Worm (Caenorhabditis elegans) whole organism, young adult: Measurements from ENCODE around the gene C41A3.2.
A peak's percentile ranks its signal among the peaks of the same experiment; 100 is the strongest.

Source experiments
- B0019.2 ChIP-seq: fragments of 200-800 bp; sonication (Bioruptor generic); conservative IDR thresholded peaks from 2 replicates; pipeline ENCODE4 v1.3.6; 2022; ENCODE audit warnings: missing genetic modification reagents, missing genetic modification characterization, missing compliant biosample characterization
- C06A6.2 ChIP-seq: fragments of 200-800 bp; sonication (Bioruptor generic); conservative IDR thresholded peaks from 2 replicates; pipeline ENCODE4 v1.3.6; 2022; ENCODE audit warnings: missing genetic modification characterization, missing compliant biosample characterization
- D2030.7 ChIP-seq: fragments of 200-800 bp; sonication (Bioruptor generic); IDR thresholded peaks from 2 replicates; pipeline ENCODE4 v1.3.6; 2022; ENCODE audit warnings: missing genetic modification reagents, missing genetic modification characterization, missing compliant biosample characterization
- F10E7.11 ChIP-seq: sonication (generic microtip); optimal IDR thresholded peaks from 2 replicates; lab custom pipeline; 2017; ENCODE audit warnings: mild to moderate bottlenecking, missing genetic modification characterization, moderate library complexity, missing compliant biosample characterization
- F22D6.2 ChIP-seq: sonication (generic microtip); optimal IDR thresholded peaks from 2 replicates; lab custom pipeline; 2016; ENCODE audit warnings: mild to moderate bottlenecking, missing genetic modification characterization, missing compliant biosample characterization
- F33H1.4 ChIP-seq: fragments of 200-800 bp; sonication (Bioruptor generic); IDR thresholded peaks from 2 replicates; pipeline ENCODE4 v1.3.6; 2022; ENCODE audit warnings: missing genetic modification reagents, missing genetic modification characterization, missing compliant biosample characterization
- F39B2.1 ChIP-seq: fragments of 200-800 bp; sonication (Bioruptor generic); IDR thresholded peaks from 2 replicates; pipeline ENCODE4 v1.3.6; 2022; ENCODE audit warnings: missing genetic modification reagents, missing genetic modification characterization, missing compliant biosample characterization
- F49E8.2 ChIP-seq: sonication (generic microtip); optimal IDR thresholded peaks from 3 replicates; lab custom pipeline; 2017; ENCODE audit warnings: missing genetic modification characterization, mild to moderate bottlenecking, missing compliant biosample characterization, antibody characterized with exemption, moderate library complexity; ENCODE audit not compliant: insufficient read depth
- K11D2.4 ChIP-seq: fragments of 200-800 bp; sonication (Bioruptor generic); IDR thresholded peaks from 2 replicates; pipeline ENCODE4 v1.3.6; 2022; ENCODE audit warnings: missing genetic modification reagents, missing genetic modification characterization, missing compliant biosample characterization
- T26A5.8 ChIP-seq: sonication (generic microtip); optimal IDR thresholded peaks from 2 replicates; lab custom pipeline; 2016; ENCODE audit warnings: missing genetic modification characterization, missing compliant biosample characterization
- Y53F4B.3 ChIP-seq: fragments of 200-800 bp; sonication (Bioruptor generic); IDR thresholded peaks from 2 replicates; pipeline ENCODE4 v1.3.6; 2022; ENCODE audit warnings: missing genetic modification reagents, missing genetic modification characterization, missing compliant biosample characterization
- Y79H2A.3 ChIP-seq: fragments of 200-800 bp; sonication (Bioruptor generic); conservative IDR thresholded peaks from 2 replicates; pipeline ENCODE4 v1.3.6; 2022; ENCODE audit warnings: missing genetic modification reagents, missing genetic modification characterization, missing compliant biosample characterization
- ZK185.1 ChIP-seq: sonication (generic microtip); optimal IDR thresholded peaks from 2 replicates; lab custom pipeline; 2016; ENCODE audit warnings: mild to moderate bottlenecking, missing genetic modification characterization, missing compliant biosample characterization; ENCODE audit not compliant: poor library complexity, severe bottlenecking
- aptf-3 ChIP-seq: fragments of 200-800 bp; sonication (Bioruptor generic); IDR thresholded peaks from 2 replicates; pipeline ENCODE4 v1.3.6; 2022; ENCODE audit warnings: missing genetic modification characterization, missing compliant biosample characterization
- atf-7 ChIP-seq: sonication (generic microtip); optimal IDR thresholded peaks from 2 replicates; lab custom pipeline; 2017; ENCODE audit warnings: mild to moderate bottlenecking, missing genetic modification characterization, missing compliant biosample characterization
- bed-2 ChIP-seq: fragments of 200-800 bp; sonication (Bioruptor generic); IDR thresholded peaks from 2 replicates; pipeline ENCODE4 v1.3.6; 2022; ENCODE audit warnings: missing genetic modification reagents, missing genetic modification characterization, missing compliant biosample characterization
- cebp-1 ChIP-seq, 2 experiments: fragments of 200-800 bp in 1 of 2; sonication (Bioruptor generic) in 1 of 2; sonication (generic microtip) in 1 of 2; IDR thresholded peaks in 1 of 2; optimal IDR thresholded peaks in 1 of 2; 2 replicates each; pipeline versions ENCODE4 v1.3.6 to Lab custom; 2017 to 2022; ENCODE audit warnings: missing compliant biosample characterization in 2 of 2, missing genetic modification characterization in 2 of 2, mild to moderate bottlenecking in 1 of 2, missing genetic modification reagents in 1 of 2, moderate library complexity in 1 of 2
- ceh-100 ChIP-seq: fragments of 200-800 bp; sonication (Bioruptor generic); IDR thresholded peaks from 2 replicates; pipeline ENCODE4 v1.3.6; 2022; ENCODE audit warnings: missing genetic modification reagents, missing genetic modification characterization, missing compliant biosample characterization
- egl-44 ChIP-seq: fragments of 200-800 bp; sonication (Bioruptor generic); IDR thresholded peaks from 2 replicates; pipeline ENCODE4 v1.3.6; 2022; ENCODE audit warnings: missing genetic modification reagents, missing genetic modification characterization, missing compliant biosample characterization
- egrh-3 ChIP-seq: fragments of 200-800 bp; sonication (Bioruptor generic); IDR thresholded peaks from 2 replicates; pipeline ENCODE4 v1.3.6; 2022; ENCODE audit warnings: missing genetic modification reagents, missing genetic modification characterization, missing compliant biosample characterization
- gei-17 ChIP-seq: fragments of 200-800 bp; sonication (Bioruptor generic); optimal IDR thresholded peaks from 2 replicates; lab custom pipeline; 2018; ENCODE audit warnings: mild to moderate bottlenecking, missing genetic modification characterization, missing compliant biosample characterization
- let-607 ChIP-seq, 2 experiments: fragments of 200-800 bp in 1 of 2; sonication (Bioruptor generic) in 1 of 2; sonication (generic microtip) in 1 of 2; optimal IDR thresholded peaks; 2 replicates each; lab custom pipeline; 2016 to 2018; ENCODE audit warnings: mild to moderate bottlenecking in 2 of 2, missing compliant biosample characterization in 2 of 2, missing genetic modification characterization in 2 of 2, moderate library complexity in 2 of 2, missing genotype in 1 of 2
- lin-26 ChIP-seq: fragments of 200-800 bp; sonication (Bioruptor generic); IDR thresholded peaks from 2 replicates; pipeline ENCODE4 v1.3.6; 2022; ENCODE audit warnings: missing genetic modification reagents, missing genetic modification characterization, missing compliant biosample characterization
- madf-3 ChIP-seq: fragments of 200-800 bp; sonication (Bioruptor generic); IDR thresholded peaks from 2 replicates; pipeline ENCODE4 v1.3.6; 2022; ENCODE audit warnings: missing genetic modification reagents, missing genetic modification characterization, missing compliant biosample characterization
- madf-6 ChIP-seq: fragments of 200-800 bp; sonication (Bioruptor generic); IDR thresholded peaks from 2 replicates; pipeline ENCODE4 v1.3.6; 2022; ENCODE audit warnings: missing genetic modification reagents, missing genetic modification characterization, missing compliant biosample characterization
- mes-4 ChIP-seq: sonication (generic microtip); optimal IDR thresholded peaks from 2 replicates; lab custom pipeline; 2016; ENCODE audit warnings: missing genotype, missing genetic modification characterization, missing compliant biosample characterization
- nhr-80 ChIP-seq: sonication (generic microtip); optimal IDR thresholded peaks from 2 replicates; lab custom pipeline; 2016; ENCODE audit warnings: missing genetic modification characterization, missing compliant biosample characterization
- rec-8 ChIP-seq, 2 experiments: sonication (generic microtip); optimal IDR thresholded peaks; 2 replicates each; lab custom pipeline; 2016; ENCODE audit warnings: mild to moderate bottlenecking in 2 of 2, missing genetic modification characterization in 2 of 2, missing genetic modification reagents in 2 of 2, missing genotype in 2 of 2, missing biosample characterization in 1 of 2, missing compliant biosample characterization in 1 of 2, moderate library complexity in 1 of 2
- sea-2 ChIP-seq: fragments of 200-800 bp; sonication (Bioruptor generic); IDR thresholded peaks from 2 replicates; pipeline ENCODE4 v1.3.6; 2022; ENCODE audit warnings: missing genetic modification characterization, missing compliant biosample characterization
- snpc-3.4 ChIP-seq: sonication (generic microtip); optimal IDR thresholded peaks from 2 replicates; lab custom pipeline; 2017; ENCODE audit warnings: missing genetic modification characterization, mild to moderate bottlenecking, missing compliant biosample characterization, antibody characterized with exemption, moderate library complexity, missing genotype, missing genetic modification reagents
- somi-1 ChIP-seq: fragments of 200-800 bp; sonication (Bioruptor generic); optimal IDR thresholded peaks from 2 replicates; lab custom pipeline; 2018; ENCODE audit warnings: mild to moderate bottlenecking, missing genetic modification characterization, missing compliant biosample characterization
- unc-130 ChIP-seq: sonication (generic microtip); optimal IDR thresholded peaks from 2 replicates; lab custom pipeline; 2016; ENCODE audit warnings: missing genetic modification reagents, missing genetic modification characterization, missing compliant biosample characterization
- zim-3 ChIP-seq: sonication (generic microtip); optimal IDR thresholded peaks from 2 replicates; lab custom pipeline; 2017; ENCODE audit warnings: mild to moderate bottlenecking, missing genetic modification characterization, moderate library complexity, missing compliant biosample characterization
- ztf-28 ChIP-seq: fragments of 200-800 bp; sonication (Bioruptor generic); IDR thresholded peaks from 2 replicates; pipeline ENCODE4 v1.3.6; 2022; ENCODE audit warnings: missing genetic modification reagents, missing genetic modification characterization, missing compliant biosample characterization

C41A3.2 gene

ce11 chrX:5366613-5367012 lies 47.5 kb downstream of the C41A3.2 start:
- no peak for TF ChIP-seq aptf-3 (GFP tag; lab: Robert Waterston, UW)
- TF ChIP-seq madf-6 (GFP tag; lab: Robert Waterston, UW), result no peak
- no peak for TF ChIP-seq ztf-28 (GFP tag; lab: Robert Waterston, UW)
- TF ChIP-seq snpc-3.4 (tag; lab: Kevin White, UChicago), result no peak
- no peak for TF ChIP-seq sea-2 (GFP tag; lab: Robert Waterston, UW)
- no peak for TF ChIP-seq somi-1 (GFP tag; lab: Kevin White, UChicago)
- no peak for TF ChIP-seq B0019.2
- TF ChIP-seq let-607 (tag; optimal IDR thresholded peaks at IDR 0.05; lab: Kevin White, UChicago), result no peak
- TF ChIP-seq madf-3 (GFP tag; lab: Robert Waterston, UW), result no peak
- no peak for TF ChIP-seq Y53F4B.3 (GFP tag; lab: Robert Waterston, UW)
- no peak for TF ChIP-seq lin-26 (GFP tag; lab: Robert Waterston, UW)
- no peak for TF ChIP-seq C06A6.2
- no peak for TF ChIP-seq K11D2.4 (GFP tag; lab: Robert Waterston, UW)
- TF ChIP-seq egl-44 (GFP tag; lab: Robert Waterston, UW), result no peak
- no peak for TF ChIP-seq atf-7 (tag; lab: Kevin White, UChicago)
- no peak for TF ChIP-seq D2030.7 (GFP tag; lab: Robert Waterston, UW)
- TF ChIP-seq, all 124 proteins: peak for 0

ce11 chrX:5365437-5365836 lies 48.7 kb downstream of the C41A3.2 start, which contains the start of gene F35C8.5:
Gene F35C8.5, plus strand, starts transcription at chrX:5365813.
- TF ChIP-seq ceh-100 (no peak), unc-130 (GFP tag; lab: Kevin White, UChicago) (no peak), nhr-80 (tag; lab: Kevin White, UChicago) (peak; percentile 58), Y79H2A.3 (GFP tag; lab: Robert Waterston, UW) (no peak), bed-2 (GFP tag; lab: Robert Waterston, UW) (no peak), F33H1.4 (no peak)

ce11 chrX:5364222-5364621 lies 49.9 kb downstream of the C41A3.2 start, which contains the start of gene chtl-1:
Gene chtl-1, minus strand, starts transcription at chrX:5364322.
- no peak for TF ChIP-seq rec-8 (tag; optimal IDR thresholded peaks at IDR 0.05; lab: Kevin White, UChicago)
- TF ChIP-seq egrh-3 (GFP tag; lab: Robert Waterston, UW), result no peak
- no peak for TF ChIP-seq gei-17
- no peak for TF ChIP-seq T26A5.8 (tag; lab: Kevin White, UChicago)
- no peak for TF ChIP-seq F49E8.2 (tag; lab: Kevin White, UChicago)
- no peak for TF ChIP-seq ZK185.1 (tag; lab: Kevin White, UChicago)
- TF ChIP-seq F39B2.1 (GFP tag; lab: Robert Waterston, UW), result no peak
- TF ChIP-seq F10E7.11, result no peak
- no peak for TF ChIP-seq bed-2 (GFP tag; lab: Robert Waterston, UW)
- TF ChIP-seq zim-3 (tag; lab: Kevin White, UChicago), result no peak
- no peak for TF ChIP-seq F22D6.2 (tag; lab: Kevin White, UChicago)
- TF ChIP-seq cebp-1 (GFP tag; IDR thresholded peaks at IDR 0.05; lab: Robert Waterston, UW), result no peak
- TF ChIP-seq cebp-1 (tag; optimal IDR thresholded peaks at IDR 0.05; lab: Kevin White, UChicago), result no peak
- TF ChIP-seq mes-4 (tag; lab: Kevin White, UChicago), result no peak
